Worm (Caenorhabditis elegans): Measurements from ENCODE around the gene F52D10.2.

DNA sequence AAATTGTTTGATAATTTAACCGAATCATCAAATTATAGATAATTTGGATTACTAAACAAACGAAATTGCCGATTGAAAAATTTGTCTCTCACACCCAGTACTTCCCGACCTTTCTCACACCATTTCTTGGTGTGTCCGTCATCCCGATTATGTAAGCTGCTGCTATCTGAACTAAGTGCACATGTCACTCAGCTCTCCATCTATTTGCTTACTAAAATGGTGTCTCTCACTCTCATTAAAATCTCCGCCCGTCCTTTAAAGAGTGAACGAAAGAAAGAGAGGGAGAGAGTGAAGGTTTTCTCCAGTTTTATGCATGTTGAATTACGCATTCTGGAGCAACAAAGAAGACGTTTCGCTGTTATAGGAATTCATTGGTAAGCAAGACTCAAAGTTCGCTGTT is 37.0 kb downstream of the F52D10.2 start:
- TF ChIP-seq vab-15 (tag; optimal IDR thresholded peaks at IDR 0.05) = no peak
- no peak for TF ChIP-seq lin-35 (GFP tag; optimal IDR thresholded peaks at IDR 0.05)
- no peak for TF ChIP-seq C04F5.9 (tag; optimal IDR thresholded peaks at IDR 0.05)
- no peak for TF ChIP-seq mdl-1 (tag; optimal IDR thresholded peaks at IDR 0.05)
- no peak for TF ChIP-seq ceh-88 (GFP tag; IDR thresholded peaks at IDR 0.05)
- TF ChIP-seq nhr-237 (tag; optimal IDR thresholded peaks at IDR 0.05) = no peak
- TF ChIP-seq mef-2 (tag; optimal IDR thresholded peaks at IDR 0.05) = no peak
- no peak for TF ChIP-seq skn-1 (tag; optimal IDR thresholded peaks at IDR 0.05)
- no peak for TF ChIP-seq lin-13 (GFP tag; optimal IDR thresholded peaks at IDR 0.05)
- no peak for TF ChIP-seq elt-3 (tag; optimal IDR thresholded peaks at IDR 0.05)
- no peak for TF ChIP-seq nhr-76 (tag; optimal IDR thresholded peaks at IDR 0.05)
